Fruit fly (Drosophila melanogaster): Measurements from ENCODE around the gene PrBP.

The PrBP gene

DNA sequence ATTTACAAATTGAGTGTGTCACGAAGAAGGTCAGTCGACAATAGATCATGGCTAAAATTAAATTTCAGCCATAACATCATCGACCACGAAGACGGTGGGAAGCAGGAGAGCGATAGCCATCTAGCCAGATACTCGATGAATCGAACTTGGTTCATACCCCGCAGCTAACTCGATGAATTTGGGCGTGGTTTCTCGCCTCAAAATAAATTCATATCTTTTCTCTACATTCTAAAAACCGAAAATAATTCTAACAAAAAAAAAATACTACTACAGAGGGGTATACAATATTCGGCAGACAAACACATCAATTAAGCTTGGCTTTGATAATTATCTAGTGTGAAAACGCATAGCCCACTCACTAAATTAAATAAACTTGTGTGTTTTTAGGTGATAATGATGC, 46.9 kb upstream of the PrBP start (continued):
- TF ChIP-seq CG32767 (GFP tag; IDR thresholded peaks at IDR 0.05) (0 out of 2 replicates have a peak, but pooled peaks have one; percentile 23), CG10267 (tag; optimal IDR thresholded peaks at IDR 0.05) (peak; percentile 0), gfzf (GFP tag; optimal IDR thresholded peaks at IDR 0.05) (no peak), CG17361 (GFP tag; IDR thresholded peaks at IDR 0.05) (0 out of 3 replicates have a peak, but pooled peaks have one; percentile 34), Hmr (GFP tag; optimal IDR thresholded peaks at IDR 0.05) (peak; percentile 27), bab2 (GFP tag; optimal IDR thresholded peaks at IDR 0.05) (peak; percentile 24), CG17912 (GFP tag; optimal IDR thresholded peaks at IDR 0.05) (no peak), CG4730 (GFP tag; IDR thresholded peaks at IDR 0.05) (0 out of 2 replicates have a peak, but pooled peaks have one; percentile 11), Hr3 (GFP tag; optimal IDR thresholded peaks at IDR 0.05) (peak; percentile 2), bcd (GFP tag; optimal IDR thresholded peaks at IDR 0.05) (peak; percentile 7), chinmo (GFP tag; IDR thresholded peaks at IDR 0.05; ENCODE audit: partially characterized antibody) (peak; percentile 57; the same call in 1 of the 4 replicates), ci (GFP tag; IDR thresholded peaks at IDR 0.05) (peak; percentile 65; the same call in 1 of the 3 replicates), CG13296 (GFP tag; optimal IDR thresholded peaks at IDR 0.05) (no peak), otp (GFP tag; IDR thresholded peaks at IDR 0.05) (0 out of 3 replicates have a peak, but pooled peaks have one; percentile 52), lilli (GFP tag; optimal IDR thresholded peaks at IDR 0.05) (peak; percentile 34), CG2120 (GFP tag; optimal IDR thresholded peaks at IDR 0.05) (peak; percentile 3), Rfx (GFP tag; IDR thresholded peaks at IDR 0.05) (peak; percentile 41; the same call in 1 of the 2 replicates), Blimp-1 (GFP tag; optimal IDR thresholded peaks at IDR 0.05) (peak; percentile 21), sisA (GFP tag; IDR thresholded peaks at IDR 0.05) (peak; percentile 53), CG17359 (tag; optimal IDR thresholded peaks at IDR 0.05) (peak; percentile 33), ftz-f1 (GFP tag; optimal IDR thresholded peaks at IDR 0.05) (no peak), emc (GFP tag; optimal IDR thresholded peaks at IDR 0.05) (no peak), ind (GFP tag; optimal IDR thresholded peaks at IDR 0.05) (peak; percentile 32), CG6689 (GFP tag; IDR thresholded peaks at IDR 0.05) (0 out of 2 replicates have a peak, but pooled peaks have one; percentile 16), Taf1 (GFP tag; IDR thresholded peaks at IDR 0.05) (no peak), nmo (GFP tag; optimal IDR thresholded peaks at IDR 0.05) (peak; percentile 29), prd (optimal IDR thresholded peaks at IDR 0.05) (no peak), prd (GFP tag; IDR thresholded peaks at IDR 0.05) (peak; percentile 74), hkb (optimal IDR thresholded peaks at IDR 0.05) (no peak), hkb (GFP tag; IDR thresholded peaks at IDR 0.05) (peak; percentile 63), CG2712 (tag; optimal IDR thresholded peaks at IDR 0.05) (peak; percentile 5), danr (GFP tag; IDR thresholded peaks at IDR 0.05) (0 out of 2 replicates have a peak, but pooled peaks have one; percentile 31), CG11504 (tag; optimal IDR thresholded peaks at IDR 0.05) (peak; percentile 65), Ravus (GFP tag; IDR thresholded peaks at IDR 0.05) (no peak; the same call in 1 of the 2 replicates), zfh1 (GFP tag; IDR thresholded peaks at IDR 0.05) (peak; percentile 50; the same call in 1 of the 3 replicates), CG6813 (GFP tag; optimal IDR thresholded peaks at IDR 0.05) (no peak), CG18011 (GFP tag; optimal IDR thresholded peaks at IDR 0.05) (no peak), CG14441 (GFP tag; IDR thresholded peaks at IDR 0.05) (peak; percentile 62; the same call in 1 of the 2 replicates), CG31365 (tag; optimal IDR thresholded peaks at IDR 0.05) (no peak), lmd (GFP tag; IDR thresholded peaks at IDR 0.05) (peak; percentile 37), Aef1 (GFP tag; IDR thresholded peaks at IDR 0.05) (peak; percentile 52; the same call in 1 of the 3 replicates), p53 (GFP tag; optimal IDR thresholded peaks at IDR 0.05) (no peak), ranshi (GFP tag; IDR thresholded peaks at IDR 0.05) (0 out of 2 replicates have a peak, but pooled peaks have one; percentile 14), gem (tag; optimal IDR thresholded peaks at IDR 0.05) (peak; percentile 56), CG2889 (GFP tag; IDR thresholded peaks at IDR 0.05) (no peak), ara (GFP tag; IDR thresholded peaks at IDR 0.05) (0 out of 2 replicates have a peak, but pooled peaks have one; percentile 28), HLH3B (GFP tag; IDR thresholded peaks at IDR 0.05) (peak; percentile 61; the same call in 1 of the 2 replicates), CG6765 (GFP tag; optimal IDR thresholded peaks at IDR 0.05) (no peak), CG12769 (tag; optimal IDR thresholded peaks at IDR 0.05) (peak; percentile 69), az2 (GFP tag; optimal IDR thresholded peaks at IDR 0.05) (peak; percentile 1), vvl (GFP tag; IDR thresholded peaks at IDR 0.05) (peak; percentile 77)

Data from whole organism, embryonic.